Worm (Caenorhabditis elegans): ENCODE measurements around the gene Y105C5A.13.

DNA sequence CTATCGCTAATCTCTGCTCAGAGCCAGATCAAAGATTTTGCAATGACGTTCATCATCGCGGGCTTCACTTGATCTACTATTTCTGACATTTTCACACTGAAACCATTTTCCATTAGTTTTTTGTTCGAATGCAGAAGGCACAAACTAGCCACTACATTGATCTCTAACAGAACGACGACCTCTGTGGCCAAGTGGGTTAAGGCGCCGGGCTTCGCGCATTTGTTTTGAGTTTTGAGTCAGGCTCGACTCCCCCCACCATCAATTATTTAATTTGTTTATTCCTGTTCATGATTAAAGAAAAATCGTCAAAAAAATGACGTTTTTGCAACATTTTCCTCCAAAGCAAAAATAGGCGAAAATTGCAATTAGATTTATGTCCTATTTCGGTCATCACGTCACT is 52.2 kb downstream of the Y105C5A.13 start:
- TF ChIP-seq nhr-237 (tag; optimal IDR thresholded peaks at IDR 0.05) = no peak
- TF ChIP-seq blmp-1 (tag; optimal IDR thresholded peaks at IDR 0.05; ENCODE audit: insufficient read depth) = no peak
- TF ChIP-seq unc-62 (GFP tag; optimal IDR thresholded peaks at IDR 0.05) = no peak
- TF ChIP-seq snpc-4 (tag; optimal IDR thresholded peaks at IDR 0.05) = no peak
